Worm (Caenorhabditis elegans) whole organism, L2 larva: ENCODE results near the gene srw-101.

Experiments
- C34F6.9 ChIP-seq: fragments of 150-350 bp; optimal IDR thresholded peaks from 2 replicates; lab custom pipeline; 2014; ENCODE audit warnings: missing biosample characterization, missing genetic modification characterization
- F13H6.1 ChIP-seq: sonication (generic microtip); optimal IDR thresholded peaks from 2 replicates; lab custom pipeline; 2016; ENCODE audit warnings: missing genetic modification characterization, missing compliant biosample characterization
- Y55F3AM.14 ChIP-seq: fragments of 200-800 bp; sonication (Bioruptor generic); optimal IDR thresholded peaks from 2 replicates; lab custom pipeline; 2018; ENCODE audit warnings: mild to moderate bottlenecking, missing genetic modification characterization, missing compliant biosample characterization
- alr-1 ChIP-seq: fragments of 150-350 bp; optimal IDR thresholded peaks from 2 replicates; lab custom pipeline; 2014; ENCODE audit warnings: missing biosample characterization, missing genetic modification characterization
- aly-2 ChIP-seq: fragments of 150-350 bp; optimal IDR thresholded peaks from 2 replicates; lab custom pipeline; 2014; ENCODE audit warnings: missing biosample characterization, missing genetic modification characterization
- ama-1 ChIP-seq: fragments of 150-350 bp; optimal IDR thresholded peaks from 2 replicates; lab custom pipeline; 2018; ENCODE audit warnings: inconsistent platforms
- blmp-1 ChIP-seq: sonication (generic microtip); optimal IDR thresholded peaks from 2 replicates; lab custom pipeline; 2017; ENCODE audit warnings: missing genetic modification characterization, mild to moderate bottlenecking, missing compliant biosample characterization, antibody characterized with exemption, moderate library complexity; ENCODE audit not compliant: insufficient read depth
- ceh-16 ChIP-seq: fragments of 150-350 bp; optimal IDR thresholded peaks from 2 replicates; lab custom pipeline; 2014; ENCODE audit warnings: missing biosample characterization, missing genetic modification characterization
- ceh-82 ChIP-seq: fragments of 150-350 bp; optimal IDR thresholded peaks from 2 replicates; lab custom pipeline; 2014; ENCODE audit warnings: missing biosample characterization, missing genetic modification characterization
- dmd-4 ChIP-seq: sonication (generic microtip); optimal IDR thresholded peaks from 2 replicates; lab custom pipeline; 2017; ENCODE audit warnings: missing biosample characterization, missing genetic modification characterization
- egl-27 ChIP-seq: sonication (generic microtip); optimal IDR thresholded peaks from 3 replicates; lab custom pipeline; 2017; ENCODE audit warnings: missing biosample characterization, missing genetic modification reagents, missing genetic modification characterization
- elt-1 ChIP-seq: fragments of 150-350 bp; optimal IDR thresholded peaks from 2 replicates; lab custom pipeline; 2014; ENCODE audit warnings: missing biosample characterization, missing genetic modification characterization
- elt-3 ChIP-seq: sonication (generic microtip); optimal IDR thresholded peaks from 2 replicates; lab custom pipeline; 2017; ENCODE audit warnings: missing biosample characterization, missing genetic modification characterization
- gmeb-1 ChIP-seq: fragments of 150-350 bp; optimal IDR thresholded peaks from 2 replicates; lab custom pipeline; 2014; ENCODE audit warnings: missing biosample characterization, missing genetic modification characterization
- lin-11 ChIP-seq: fragments of 150-350 bp; sonication (generic microtip); optimal IDR thresholded peaks from 2 replicates; lab custom pipeline; 2014; ENCODE audit warnings: missing biosample characterization, missing genetic modification characterization, inconsistent platforms, mixed read lengths
- lin-39 ChIP-seq: fragments of 150-350 bp; optimal IDR thresholded peaks from 2 replicates; lab custom pipeline; 2014; ENCODE audit warnings: missing biosample characterization, missing genetic modification reagents, missing genetic modification characterization
- mab-5 ChIP-seq: fragments of 150-350 bp; optimal IDR thresholded peaks from 2 replicates; lab custom pipeline; 2014; ENCODE audit warnings: missing biosample characterization, missing genetic modification characterization
- mbf-1 ChIP-seq: sonication (generic microtip); optimal IDR thresholded peaks from 2 replicates; lab custom pipeline; 2017; ENCODE audit warnings: missing biosample characterization, missing genetic modification characterization
- mdl-1 ChIP-seq, 2 experiments: fragments of 150-350 bp in 1 of 2; sonication (generic microtip) in 1 of 2; optimal IDR thresholded peaks; 2 replicates each; lab custom pipeline; 2017; ENCODE audit warnings: missing biosample characterization in 2 of 2, missing genetic modification characterization in 2 of 2
- nhr-11 ChIP-seq: fragments of 150-350 bp; optimal IDR thresholded peaks from 2 replicates; lab custom pipeline; 2014; ENCODE audit warnings: missing biosample characterization, missing genetic modification characterization
- nhr-12 ChIP-seq: fragments of 150-350 bp; optimal IDR thresholded peaks from 2 replicates; lab custom pipeline; 2014; ENCODE audit warnings: missing biosample characterization, missing genetic modification characterization
- nhr-23 ChIP-seq: fragments of 150-350 bp; optimal IDR thresholded peaks from 2 replicates; lab custom pipeline; 2014; ENCODE audit warnings: missing biosample characterization, missing genetic modification reagents, missing genetic modification characterization
- nhr-25 ChIP-seq: fragments of 150-350 bp; sonication (generic microtip); optimal IDR thresholded peaks from 3 replicates; lab custom pipeline; 2014; ENCODE audit warnings: missing biosample characterization, missing genetic modification characterization
- nhr-6 ChIP-seq: fragments of 150-350 bp; optimal IDR thresholded peaks from 2 replicates; lab custom pipeline; 2014; ENCODE audit warnings: missing biosample characterization, missing genetic modification characterization
- nhr-77 ChIP-seq: fragments of 150-350 bp; optimal IDR thresholded peaks from 2 replicates; lab custom pipeline; 2014; ENCODE audit warnings: missing biosample characterization, missing genetic modification characterization
- peb-1 ChIP-seq: fragments of 150-350 bp; optimal IDR thresholded peaks from 2 replicates; lab custom pipeline; 2014; ENCODE audit warnings: missing biosample characterization, missing genetic modification characterization
- skn-1 ChIP-seq: sonication (generic microtip); optimal IDR thresholded peaks from 2 replicates; lab custom pipeline; 2017; ENCODE audit warnings: missing biosample characterization, missing genetic modification characterization
- sma-3 ChIP-seq: sonication (generic microtip); optimal IDR thresholded peaks from 2 replicates; lab custom pipeline; 2016; ENCODE audit warnings: missing genetic modification reagents, missing genetic modification characterization, missing compliant biosample characterization
- sma-9 ChIP-seq, 2 experiments: fragments of 150-350 bp in 1 of 2; sonication (generic microtip) in 1 of 2; optimal IDR thresholded peaks; 2 replicates each; lab custom pipeline; 2014 to 2016; ENCODE audit warnings: missing genetic modification characterization in 2 of 2, mild to moderate bottlenecking in 1 of 2, missing biosample characterization in 1 of 2, missing compliant biosample characterization in 1 of 2, missing genetic modification reagents in 1 of 2, moderate library complexity in 1 of 2
- snpc-4 ChIP-seq: fragments of 150-350 bp; optimal IDR thresholded peaks from 2 replicates; lab custom pipeline; 2014; ENCODE audit warnings: missing biosample characterization, missing genetic modification characterization
- unc-39 ChIP-seq: fragments of 150-350 bp; optimal IDR thresholded peaks from 2 replicates; lab custom pipeline; 2014; ENCODE audit warnings: missing biosample characterization, missing genetic modification characterization
- unc-55 ChIP-seq: fragments of 150-350 bp; sonication (generic microtip); optimal IDR thresholded peaks from 3 replicates; lab custom pipeline; 2014; ENCODE audit warnings: missing biosample characterization, missing genetic modification reagents, missing genetic modification characterization
- unc-62 ChIP-seq: fragments of 150-350 bp; optimal IDR thresholded peaks from 2 replicates; lab custom pipeline; 2014; ENCODE audit warnings: missing biosample characterization, missing genetic modification reagents, missing genetic modification characterization
- zag-1 ChIP-seq: fragments of 150-350 bp; optimal IDR thresholded peaks from 2 replicates; lab custom pipeline; 2014; ENCODE audit warnings: missing biosample characterization, missing genetic modification characterization
- ztf-1 ChIP-seq: fragments of 200-800 bp; sonication (Bioruptor generic); conservative IDR thresholded peaks from 2 replicates; pipeline ENCODE4 v1.3.6; 2022; ENCODE audit warnings: missing genetic modification characterization, missing compliant biosample characterization
- ztf-11 ChIP-seq: sonication (generic microtip); optimal IDR thresholded peaks from 2 replicates; lab custom pipeline; 2017; ENCODE audit warnings: missing biosample characterization, missing genetic modification characterization
- ztf-4 ChIP-seq: fragments of 150-350 bp; optimal IDR thresholded peaks from 2 replicates; lab custom pipeline; 2014; ENCODE audit warnings: missing biosample characterization, missing genetic modification characterization

srw-101 gene

DNA sequence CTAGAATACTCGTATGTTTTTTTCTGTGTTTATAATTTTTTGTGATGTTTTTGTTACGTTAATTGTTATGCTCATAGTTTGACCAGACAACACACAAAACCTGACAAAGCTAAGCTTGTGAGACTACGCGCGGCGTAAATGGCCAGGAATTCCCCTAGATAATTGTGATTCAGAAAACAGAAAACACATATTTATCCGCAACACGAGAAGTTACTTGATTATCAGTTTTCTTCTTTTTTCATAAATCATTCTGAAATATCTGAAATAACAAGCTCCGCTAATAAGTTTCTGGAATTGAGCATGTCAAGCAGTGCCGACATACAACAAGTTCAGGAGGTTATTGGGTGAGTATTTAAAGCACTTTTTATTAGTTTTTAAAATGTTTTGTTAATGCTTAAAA, 11.2 kb upstream of the srw-101 start, which contains the start of gene srw-100:
Gene srw-100, plus strand, starts transcription at position 301 of the 400 bp plus-strand sequence.
- no peak for TF ChIP-seq elt-1 (tag; lab: Kevin White, UChicago)
- TF ChIP-seq mbf-1 (tag; lab: Kevin White, UChicago), result no peak
- no peak for TF ChIP-seq unc-62 (GFP tag; lab: Kevin White, UChicago)
- no peak for TF ChIP-seq F13H6.1
- no peak for TF ChIP-seq ztf-11 (tag; lab: Kevin White, UChicago)
- TF ChIP-seq nhr-77 (tag; lab: Kevin White, UChicago), result no peak
- TF ChIP-seq gmeb-1 (tag; lab: Kevin White, UChicago), result no peak
- no peak for TF ChIP-seq mdl-1 (tag; optimal IDR thresholded peaks at IDR 0.05; lab: Kevin White, UChicago)
- no peak for TF ChIP-seq unc-39 (tag; lab: Kevin White, UChicago)
- no peak for TF ChIP-seq ama-1 (lab: Kevin White, UChicago)
- TF ChIP-seq egl-27 (tag; lab: Kevin White, UChicago), result no peak
- no peak for TF ChIP-seq lin-39 (tag; lab: Kevin White, UChicago)
- TF ChIP-seq nhr-23 (tag; lab: Kevin White, UChicago), result no peak
- no peak for TF ChIP-seq Y55F3AM.14 (GFP tag; lab: Kevin White, UChicago)
- TF ChIP-seq aly-2, result no peak
- no peak for TF ChIP-seq ztf-4 (tag; lab: Kevin White, UChicago)
- TF ChIP-seq zag-1 (tag; lab: Kevin White, UChicago), result no peak
- no peak for TF ChIP-seq peb-1
- no peak for TF ChIP-seq skn-1 (tag; lab: Kevin White, UChicago)
- no peak for TF ChIP-seq ceh-82 (tag; lab: Kevin White, UChicago)
- TF ChIP-seq, all 48 proteins: peak for 0

DNA sequence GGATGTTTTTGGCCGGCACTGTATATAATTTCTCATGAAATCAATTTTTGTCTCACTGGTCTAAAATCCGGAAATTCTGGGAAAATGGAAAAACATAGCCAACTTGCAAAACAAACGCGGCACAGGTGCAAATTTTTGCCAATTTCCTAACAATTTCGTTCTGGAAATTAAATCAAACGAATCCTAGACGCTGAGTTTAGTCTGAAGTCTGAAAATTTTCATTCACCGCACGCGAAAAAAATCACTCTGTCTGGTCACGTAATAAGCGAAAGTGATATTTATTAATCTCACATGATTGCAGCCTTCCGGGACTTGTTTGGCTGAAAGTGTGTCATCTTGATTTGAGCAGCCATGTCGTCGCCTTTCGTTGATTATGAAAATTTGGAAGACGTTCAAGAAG, 5.2 kb upstream of the srw-101 start, which contains the start of gene srw-103:
Gene srw-103, plus strand, starts transcription at position 301 of the 400 bp plus-strand sequence.
- TF ChIP-seq nhr-11 (tag; lab: Kevin White, UChicago), result no peak
- TF ChIP-seq ztf-1 (GFP tag; lab: Robert Waterston, UW), result no peak
- TF ChIP-seq mbf-1 (tag; lab: Kevin White, UChicago), result no peak
- no peak for TF ChIP-seq C34F6.9 (tag; lab: Kevin White, UChicago)
- TF ChIP-seq mab-5 (tag; lab: Kevin White, UChicago), result no peak
- TF ChIP-seq nhr-25 (tag; lab: Kevin White, UChicago), result no peak
- no peak for TF ChIP-seq nhr-12 (tag; lab: Kevin White, UChicago)
- TF ChIP-seq unc-62 (GFP tag; lab: Kevin White, UChicago), result no peak
- no peak for TF ChIP-seq zag-1 (tag; lab: Kevin White, UChicago)

DNA sequence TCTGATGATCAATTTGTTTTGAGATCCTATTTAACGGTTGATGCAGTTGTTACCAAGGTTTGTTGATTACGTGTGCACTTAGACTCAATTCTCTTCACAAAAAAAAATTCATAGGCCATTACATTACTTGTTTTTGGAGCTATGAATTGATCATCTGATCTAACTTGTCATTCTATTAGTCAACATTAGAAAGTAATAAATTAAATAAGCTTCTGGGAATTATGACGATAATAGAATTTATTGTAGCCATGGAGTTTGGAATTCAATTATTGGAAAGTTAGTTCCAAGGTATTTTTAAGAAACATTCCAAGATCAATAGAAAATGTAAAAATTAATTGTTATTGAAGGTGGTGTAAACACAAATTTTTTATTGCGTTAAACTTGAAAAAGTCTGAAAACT, 3.8 kb upstream of the srw-101 start:
- TF ChIP-seq snpc-4 (tag; lab: Kevin White, UChicago) (no peak), skn-1 (tag; lab: Kevin White, UChicago) (no peak), Y55F3AM.14 (GFP tag; lab: Kevin White, UChicago) (no peak), blmp-1 (no peak), mdl-1 (tag; optimal IDR thresholded peaks at IDR 0.05; lab: Kevin White, UChicago) (no peak), nhr-6 (no peak), unc-39 (tag; lab: Kevin White, UChicago) (no peak), elt-1 (tag; lab: Kevin White, UChicago) (no peak), nhr-11 (tag; lab: Kevin White, UChicago) (no peak), elt-3 (tag; lab: Kevin White, UChicago) (no peak), ztf-1 (GFP tag; lab: Robert Waterston, UW) (no peak), ceh-16 (tag; lab: Kevin White, UChicago) (no peak), lin-11 (tag; lab: Kevin White, UChicago) (no peak), nhr-77 (tag; lab: Kevin White, UChicago) (no peak), nhr-12 (tag; lab: Kevin White, UChicago) (no peak), C34F6.9 (tag; lab: Kevin White, UChicago) (no peak)

DNA sequence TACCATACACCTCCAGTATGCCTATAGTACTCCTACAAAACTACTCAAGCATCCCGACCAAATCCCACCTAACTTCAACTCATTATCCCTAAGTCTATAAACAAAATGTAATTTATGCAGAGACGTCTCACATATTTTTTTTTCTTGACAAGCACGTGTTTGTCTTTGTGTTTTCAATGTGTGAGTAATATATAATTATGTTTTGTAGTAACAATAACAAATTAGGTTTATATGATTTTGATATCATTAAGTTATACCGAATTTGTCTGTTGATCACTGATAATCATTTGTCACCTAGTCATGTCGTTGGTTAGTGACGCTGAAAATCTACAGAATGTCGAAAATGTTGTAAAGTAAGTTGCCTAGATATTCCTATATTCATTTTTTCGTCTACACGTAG, 2.1 kb upstream of the srw-101 start, which contains the start of gene srw-102:
Gene srw-102, plus strand, starts transcription at position 301 of the 400 bp plus-strand sequence.
- no peak for TF ChIP-seq ceh-82 (tag; lab: Kevin White, UChicago)
- no peak for TF ChIP-seq sma-3
- TF ChIP-seq ceh-16 (tag; lab: Kevin White, UChicago), result no peak
- TF ChIP-seq dmd-4 (tag; lab: Kevin White, UChicago), result no peak
- no peak for TF ChIP-seq Y55F3AM.14 (GFP tag; lab: Kevin White, UChicago)
- no peak for TF ChIP-seq ama-1 (lab: Kevin White, UChicago)
- no peak for TF ChIP-seq ztf-1 (GFP tag; lab: Robert Waterston, UW)
- TF ChIP-seq unc-55 (GFP tag; lab: Kevin White, UChicago), result no peak
- TF ChIP-seq gmeb-1 (tag; lab: Kevin White, UChicago), result no peak
- no peak for TF ChIP-seq alr-1 (tag; lab: Kevin White, UChicago)
- TF ChIP-seq elt-1 (tag; lab: Kevin White, UChicago), result no peak
- no peak for TF ChIP-seq nhr-6
- no peak for TF ChIP-seq mbf-1 (tag; lab: Kevin White, UChicago)
- TF ChIP-seq mab-5 (tag; lab: Kevin White, UChicago), result no peak
- no peak for TF ChIP-seq sma-9 (GFP tag; optimal IDR thresholded peaks at IDR 0.05; lab: Kevin White, UChicago)
- TF ChIP-seq sma-9 (tag; optimal IDR thresholded peaks at IDR 0.05; lab: Kevin White, UChicago), result no peak
- TF ChIP-seq nhr-77 (tag; lab: Kevin White, UChicago), result no peak
